Fruit fly (Drosophila melanogaster) whole organism, prepupa: ENCODE results near the gene CG13385.

ENCODE experiments used
- CG10669 ChIP-seq: fragments of 200-800 bp; sonication (Bioruptor generic); optimal IDR thresholded peaks from 3 replicates; lab custom pipeline; 2018; ENCODE audit warnings: missing biosample characterization, mild to moderate bottlenecking, missing genetic modification characterization, moderate library complexity
- CG15336 ChIP-seq: fragments of 200-800 bp; sonication (Bioruptor generic); IDR thresholded peaks from 2 replicates; pipeline ENCODE4 v1.3.6; 2022; ENCODE audit warnings: missing biosample characterization, missing genetic modification characterization
- CG1621 ChIP-seq: fragments of 200-800 bp; sonication (Bioruptor generic); optimal IDR thresholded peaks from 3 replicates; lab custom pipeline; 2018; ENCODE audit warnings: missing biosample characterization, mild to moderate bottlenecking, missing genetic modification characterization
- dsx ChIP-seq: fragments of 200-800 bp; optimal IDR thresholded peaks from 3 replicates; lab custom pipeline; 2019; ENCODE audit warnings: missing biosample characterization, mild to moderate bottlenecking, missing genetic modification characterization, moderate library complexity; ENCODE audit not compliant: poor library complexity, severe bottlenecking

- TF ChIP-seq dsx (GFP tag; lab: Kevin White, UChicago), result no peak
- no peak for TF ChIP-seq CG15336 (GFP tag; lab: Robert Waterston, UW)
- TF ChIP-seq CG10669 (GFP tag; lab: Kevin White, UChicago), result no peak
- no peak for TF ChIP-seq CG1621 (tag; lab: Kevin White, UChicago)
Observed at dm6 chr2L:8389231-8389630, 7.2 kb upstream of the CG13385 start, which contains the start of gene CG42819.
